Fruit fly (Drosophila melanogaster) whole organism, embryonic: ENCODE results near the gene qm.

Source experiments
- Asciz ChIP-seq: fragments of 200-800 bp; sonication (Bioruptor generic); optimal IDR thresholded peaks from 2 replicates; lab custom pipeline; 2017; ENCODE audit warnings: missing biosample characterization, mild to moderate bottlenecking, missing genetic modification characterization, missing genetic modification reagents
- CG10366 ChIP-seq: fragments of 200-800 bp; sonication (Bioruptor generic); IDR thresholded peaks from 2 replicates; pipeline ENCODE4 v1.3.6; 2022; ENCODE audit warnings: missing biosample characterization, missing genetic modification characterization
- CG11085 ChIP-seq: fragments of 200-800 bp; sonication (Bioruptor generic); IDR thresholded peaks from 2 replicates; pipeline ENCODE4 v1.3.6; 2022; ENCODE audit warnings: missing biosample characterization, missing genetic modification characterization
- CG11398 ChIP-seq: fragments of 200-800 bp; sonication (Bioruptor generic); optimal IDR thresholded peaks from 2 replicates; lab custom pipeline; 2016; ENCODE audit warnings: missing biosample characterization, missing genetic modification characterization
- CG11456 ChIP-seq: fragments of 200-800 bp; sonication (Bioruptor generic); IDR thresholded peaks from 3 replicates; pipeline ENCODE4 v1.3.6; 2022; ENCODE audit warnings: missing biosample characterization, missing genetic modification characterization
- CG1233 ChIP-seq: fragments of 200-800 bp; sonication (Bioruptor generic); optimal IDR thresholded peaks from 4 replicates; lab custom pipeline; 2018; ENCODE audit warnings: missing biosample characterization, mild to moderate bottlenecking, missing genetic modification characterization
- CG13424 ChIP-seq: fragments of 200-800 bp; sonication (Bioruptor generic); optimal IDR thresholded peaks from 2 replicates; lab custom pipeline; 2019; ENCODE audit warnings: missing biosample characterization, mild to moderate bottlenecking, missing genetic modification characterization, moderate library complexity
- CG13624 ChIP-seq: fragments of 200-800 bp; sonication (Bioruptor generic); optimal IDR thresholded peaks from 2 replicates; lab custom pipeline; 2016; ENCODE audit warnings: missing biosample characterization, missing genetic modification characterization
- CG17802 ChIP-seq: fragments of 200-800 bp; sonication (Bioruptor generic); optimal IDR thresholded peaks from 2 replicates; lab custom pipeline; 2018; ENCODE audit warnings: missing biosample characterization, mild to moderate bottlenecking, missing genetic modification characterization, moderate library complexity
- CG17829 ChIP-seq: fragments of 200-800 bp; optimal IDR thresholded peaks from 2 replicates; lab custom pipeline; 2019; ENCODE audit warnings: missing biosample characterization, mild to moderate bottlenecking, missing genetic modification characterization, moderate library complexity
- CG18619 ChIP-seq: fragments of 200-800 bp; sonication (Bioruptor generic); optimal IDR thresholded peaks from 3 replicates; lab custom pipeline; 2017; ENCODE audit warnings: missing biosample characterization, mild to moderate bottlenecking, missing genetic modification characterization
- CG31224 ChIP-seq: fragments of 200-800 bp; sonication (Bioruptor generic); IDR thresholded peaks from 2 replicates; pipeline ENCODE4 v1.3.6; 2022; ENCODE audit warnings: missing biosample characterization, missing genetic modification characterization
- CG31441 ChIP-seq: fragments of 200-800 bp; sonication (Bioruptor generic); IDR thresholded peaks from 2 replicates; pipeline ENCODE4 v1.3.6; 2022; ENCODE audit warnings: missing biosample characterization, missing genetic modification characterization
- CG4360 ChIP-seq: fragments of 200-800 bp; sonication (Bioruptor generic); IDR thresholded peaks from 2 replicates; pipeline ENCODE4 v1.3.6; 2022; ENCODE audit warnings: missing biosample characterization, missing genetic modification characterization
- CG5953 ChIP-seq: fragments of 200-800 bp; sonication (Bioruptor generic); IDR thresholded peaks from 2 replicates; pipeline ENCODE4 v1.3.6; 2022; ENCODE audit warnings: missing biosample characterization, missing genetic modification characterization
- CG6854 ChIP-seq: fragments of 200-800 bp; sonication (Bioruptor generic); optimal IDR thresholded peaks from 3 replicates; lab custom pipeline; 2017; ENCODE audit warnings: missing biosample characterization, mild to moderate bottlenecking, missing genetic modification characterization
- CG7271 ChIP-seq: fragments of 200-800 bp; sonication (Bioruptor generic); optimal IDR thresholded peaks from 2 replicates; lab custom pipeline; 2018; ENCODE audit warnings: missing biosample characterization, mild to moderate bottlenecking, missing genetic modification characterization, moderate library complexity
- CG7556 ChIP-seq: fragments of 200-800 bp; sonication (Bioruptor generic); optimal IDR thresholded peaks from 2 replicates; lab custom pipeline; 2017; ENCODE audit warnings: missing biosample characterization, mild to moderate bottlenecking, missing genetic modification characterization
- CG8478 ChIP-seq: fragments of >200 bp; optimal IDR thresholded peaks from 2 replicates; lab custom pipeline; 2018
- CG8765 ChIP-seq: fragments of 200-800 bp; sonication (Bioruptor generic); IDR thresholded peaks from 2 replicates; pipeline ENCODE4 v1.3.6; 2022; ENCODE audit warnings: missing biosample characterization, missing genetic modification characterization
- CG9215 ChIP-seq: fragments of 200-800 bp; sonication (Bioruptor generic); IDR thresholded peaks from 2 replicates; pipeline ENCODE4 v1.3.6; 2022; ENCODE audit warnings: missing biosample characterization, missing genetic modification characterization
- CkIIα-i1 ChIP-seq: fragments of 200-800 bp; sonication (Bioruptor generic); IDR thresholded peaks from 2 replicates; pipeline ENCODE4 v1.3.6; 2022; ENCODE audit warnings: missing biosample characterization, missing genetic modification characterization
- Doc2 ChIP-seq: fragments of 200-800 bp; sonication (Bioruptor generic); IDR thresholded peaks from 2 replicates; pipeline ENCODE4 v1.3.6; 2022; ENCODE audit warnings: missing biosample characterization, missing genetic modification characterization
- E2f1 ChIP-seq: fragments of 200-800 bp; sonication (Bioruptor generic); IDR thresholded peaks from 2 replicates; pipeline ENCODE4 v1.3.6; 2022; ENCODE audit warnings: missing biosample characterization, missing genetic modification characterization
- H15 ChIP-seq: fragments of 200-800 bp; sonication (Bioruptor generic); IDR thresholded peaks from 3 replicates; pipeline ENCODE4 v1.3.6; 2022; ENCODE audit warnings: missing biosample characterization, missing genetic modification characterization
- HHEX ChIP-seq: fragments of 200-800 bp; sonication (Bioruptor generic); optimal IDR thresholded peaks from 3 replicates; lab custom pipeline; 2017; ENCODE audit warnings: missing biosample characterization, mild to moderate bottlenecking, missing genetic modification characterization, missing genetic modification reagents
- Hmx ChIP-seq: fragments of 200-800 bp; sonication (Bioruptor generic); optimal IDR thresholded peaks from 2 replicates; lab custom pipeline; 2016; ENCODE audit warnings: missing biosample characterization, missing genetic modification characterization
- Ptx1 ChIP-seq: fragments of 200-800 bp; sonication (Bioruptor generic); IDR thresholded peaks from 2 replicates; pipeline ENCODE4 v1.3.6; 2022; ENCODE audit warnings: missing biosample characterization, missing genetic modification characterization
- Rfx ChIP-seq: fragments of 200-800 bp; sonication (Bioruptor generic); IDR thresholded peaks from 2 replicates; pipeline ENCODE4 v1.3.6; 2022; ENCODE audit warnings: missing biosample characterization, missing genetic modification characterization
- Xbp1 ChIP-seq: fragments of 200-800 bp; sonication (Bioruptor generic); optimal IDR thresholded peaks from 3 replicates; lab custom pipeline; 2016; ENCODE audit warnings: missing biosample characterization, mild to moderate bottlenecking, missing genetic modification characterization
- br ChIP-seq: fragments of >200 bp; optimal IDR thresholded peaks from 2 replicates; lab custom pipeline; 2017
- chinmo ChIP-seq: fragments of 200-800 bp; sonication (Bioruptor generic); IDR thresholded peaks from 4 replicates; pipeline ENCODE4 v1.3.6; 2022; ENCODE audit warnings: missing biosample characterization, missing genetic modification characterization; ENCODE audit not compliant: partially characterized antibody
- crc ChIP-seq: fragments of 200-800 bp; sonication (Bioruptor generic); optimal IDR thresholded peaks from 2 replicates; lab custom pipeline; 2016; ENCODE audit warnings: missing biosample characterization, missing genetic modification characterization
- emc ChIP-seq: fragments of 200-800 bp; sonication (Bioruptor generic); optimal IDR thresholded peaks from 2 replicates; lab custom pipeline; 2016; ENCODE audit warnings: missing biosample characterization, missing genetic modification characterization
- ewg ChIP-seq: fragments of 200-800 bp; sonication (Bioruptor generic); optimal IDR thresholded peaks from 3 replicates; lab custom pipeline; 2017; ENCODE audit warnings: mild to moderate bottlenecking, missing biosample characterization, missing genetic modification reagents, missing genetic modification characterization
- fu2 ChIP-seq: fragments of 200-800 bp; sonication (Bioruptor generic); optimal IDR thresholded peaks from 2 replicates; lab custom pipeline; 2016; ENCODE audit warnings: missing biosample characterization, missing genetic modification characterization
- gce ChIP-seq: fragments of 200-800 bp; sonication (Bioruptor generic); IDR thresholded peaks from 3 replicates; pipeline ENCODE4 v1.3.6; 2022; ENCODE audit warnings: missing biosample characterization, missing genetic modification characterization
- gcm ChIP-seq: fragments of 200-800 bp; sonication (Bioruptor generic); optimal IDR thresholded peaks from 2 replicates; lab custom pipeline; 2019; ENCODE audit warnings: missing biosample characterization, mild to moderate bottlenecking, missing genetic modification characterization, moderate library complexity
- gt ChIP-seq: fragments of 200-800 bp; sonication (Bioruptor generic); IDR thresholded peaks from 2 replicates; pipeline ENCODE4 v1.3.6; 2022; ENCODE audit warnings: missing biosample characterization, missing genetic modification characterization
- ham ChIP-seq: fragments of 200-800 bp; sonication (Bioruptor generic); IDR thresholded peaks from 2 replicates; pipeline ENCODE4 v1.3.6; 2022; ENCODE audit warnings: missing biosample characterization, missing genetic modification characterization
- insv ChIP-seq, 2 experiments: fragments of 200-800 bp; sonication (Bioruptor generic); optimal IDR thresholded peaks; 3 replicates each; lab custom pipeline; 2016 to 2018; ENCODE audit warnings: missing biosample characterization in 2 of 2, missing genetic modification characterization in 2 of 2
- pan ChIP-seq, 4 experiments: fragments of >200 bp in 3 of 4; fragments of 200-800 bp in 1 of 4; sonication (Bioruptor generic) in 1 of 4; optimal IDR thresholded peaks in 3 of 4; IDR thresholded peaks in 1 of 4; 2 replicates each; pipeline versions ENCODE4 v1.3.6 to Lab custom; 2017 to 2022; ENCODE audit warnings: missing biosample characterization in 2 of 4, missing genetic modification characterization in 2 of 4, mixed read lengths in 1 of 4
- pum ChIP-seq: fragments of 200-800 bp; sonication (Bioruptor generic); optimal IDR thresholded peaks from 2 replicates; lab custom pipeline; 2016; ENCODE audit warnings: missing biosample characterization, missing genetic modification characterization
- rib ChIP-seq: fragments of 200-800 bp; sonication (Bioruptor generic); IDR thresholded peaks from 2 replicates; pipeline ENCODE4 v1.3.6; 2022; ENCODE audit warnings: missing biosample characterization, missing genetic modification characterization
- row ChIP-seq: fragments of 200-800 bp; sonication (Bioruptor generic); IDR thresholded peaks from 3 replicates; pipeline ENCODE4 v1.3.6; 2022; ENCODE audit warnings: missing biosample characterization, missing genetic modification characterization
- run ChIP-seq: fragments of 200-800 bp; sonication (Bioruptor generic); optimal IDR thresholded peaks from 3 replicates; lab custom pipeline; 2018; ENCODE audit warnings: missing biosample characterization, mild to moderate bottlenecking, missing genetic modification characterization
- sd ChIP-seq: fragments of 200-800 bp; sonication (Bioruptor generic); optimal IDR thresholded peaks from 3 replicates; lab custom pipeline; 2018; ENCODE audit warnings: missing biosample characterization, mild to moderate bottlenecking, missing genetic modification characterization, moderate library complexity
- sens ChIP-seq: fragments of 200-800 bp; sonication (Bioruptor generic); peaks from one replicate; lab custom pipeline; 2016; ENCODE audit warnings: missing biosample characterization, missing genetic modification characterization
- sens-2 ChIP-seq: fragments of 200-800 bp; sonication (Bioruptor generic); IDR thresholded peaks from 2 replicates; pipeline ENCODE4 v1.3.6; 2022; ENCODE audit warnings: missing biosample characterization, missing genetic modification characterization
- tap ChIP-seq: fragments of 200-800 bp; optimal IDR thresholded peaks from 3 replicates; lab custom pipeline; 2019; ENCODE audit warnings: missing biosample characterization, mild to moderate bottlenecking, missing genetic modification characterization, moderate library complexity
- tgo ChIP-seq: fragments of 200-800 bp; sonication (Bioruptor generic); IDR thresholded peaks from 3 replicates; pipeline ENCODE4 v1.3.6; 2022; ENCODE audit warnings: missing biosample characterization, missing genetic modification characterization
- wek ChIP-seq: fragments of 200-800 bp; sonication (Bioruptor generic); optimal IDR thresholded peaks from 3 replicates; lab custom pipeline; 2018; ENCODE audit warnings: missing biosample characterization, mild to moderate bottlenecking, missing genetic modification characterization, moderate library complexity

Gene qm

dm6 chr3L:7359827-7360323 lies 11.8 kb downstream of the qm start, which contains the start of gene pst (continued):
- TF ChIP-seq CG5953 (no peak; the same call in 1 of the 2 replicates), CG4360 (no peak), Rfx (GFP tag; lab: Robert Waterston, UW) (peak; percentile 27; the same call in 1 of the 2 replicates), crc (GFP tag; lab: Kevin White, UChicago) (no peak), H15 (GFP tag; lab: Robert Waterston, UW) (0 out of 3 replicates have a peak, but pooled peaks have one; percentile 44), CG8765 (GFP tag; lab: Robert Waterston, UW) (no peak), tap (no peak), Doc2 (GFP tag; lab: Robert Waterston, UW) (no peak), Hmx (GFP tag; lab: Kevin White, UChicago) (no peak), CG11456 (GFP tag; lab: Robert Waterston, UW) (peak; percentile 60; the same call in 1 of the 3 replicates), gcm (GFP tag; lab: Kevin White, UChicago) (no peak), Asciz (peak; percentile 21), E2f1 (GFP tag; lab: Robert Waterston, UW) (peak; percentile 39; the same call in 1 of the 2 replicates), sens (GFP tag; lab: Kevin White, UChicago) (peak; percentile 31), CG11398 (peak; percentile 27), CG8478 (no peak), rib (GFP tag; lab: Robert Waterston, UW) (peak; percentile 34), CG17829 (no peak), CG7271 (no peak), run (tag; lab: Kevin White, UChicago) (no peak), Xbp1 (no peak), CG13624 (GFP tag; lab: Kevin White, UChicago) (peak; percentile 63), chinmo (GFP tag; lab: Robert Waterston, UW) (peak; percentile 53; the same call in 2 of the 4 replicates), emc (GFP tag; lab: Kevin White, UChicago) (no peak), wek (peak; percentile 96), pan (optimal IDR thresholded peaks at IDR 0.05; lab: Kevin White, UChicago) (no peak), pan (GFP tag; optimal IDR thresholded peaks at IDR 0.05 in 1 of 2, IDR thresholded peaks at IDR 0.05 in 1 of 2) (no peak), HHEX (GFP tag; lab: Kevin White, UChicago) (no peak), sd (tag; lab: Kevin White, UChicago) (peak; percentile 44), br (lab: Kevin White, UChicago) (no peak), row (GFP tag; lab: Robert Waterston, UW) (no peak), ewg (GFP tag; lab: Kevin White, UChicago) (no peak), fu2 (GFP tag; lab: Kevin White, UChicago) (no peak), pum (GFP tag; lab: Kevin White, UChicago) (no peak), CG6854 (GFP tag; lab: Kevin White, UChicago) (no peak), sens-2 (GFP tag; lab: Robert Waterston, UW) (peak; percentile 6; the same call in 1 of the 2 replicates), insv (GFP tag; optimal IDR thresholded peaks at IDR 0.05; lab: Kevin White, UChicago) (no peak), CG17802 (tag; lab: Kevin White, UChicago) (no peak), CG11085 (no peak), CG9215 (no peak), Ptx1 (no peak), ham (GFP tag; lab: Robert Waterston, UW) (no peak), CG13424 (no peak), CG31224 (GFP tag; lab: Robert Waterston, UW) (no peak), gce (GFP tag; lab: Robert Waterston, UW) (no peak; the same call in 2 of the 3 replicates), CG18619 (no peak), tgo (no peak), CG31441 (GFP tag; lab: Robert Waterston, UW) (no peak), CG7556 (GFP tag; lab: Kevin White, UChicago) (no peak), CkIIα-i1 (GFP tag; lab: Robert Waterston, UW) (no peak), CG1233 (GFP tag; lab: Kevin White, UChicago) (no peak), CG10366 (no peak), gt (GFP tag; lab: Robert Waterston, UW) (no peak)
